Worm (Caenorhabditis elegans) whole organism, L3 larva: ENCODE results near the gene slt-1.

Source experiments
- R02D3.7 ChIP-seq: fragments of 150-350 bp; optimal IDR thresholded peaks from 2 replicates; lab custom pipeline; 2014; ENCODE audit warnings: missing biosample characterization, missing genetic modification characterization
- aly-2 ChIP-seq: fragments of 150-350 bp; optimal IDR thresholded peaks from 2 replicates; lab custom pipeline; 2014; ENCODE audit warnings: missing biosample characterization, missing genetic modification characterization
- ama-1 ChIP-seq: fragments of 150-350 bp; optimal IDR thresholded peaks from 2 replicates; lab custom pipeline; 2018
- ceh-16 ChIP-seq: sonication (generic microtip); optimal IDR thresholded peaks from 2 replicates; lab custom pipeline; 2017; ENCODE audit warnings: missing biosample characterization, missing genetic modification characterization
- ceh-82 ChIP-seq: fragments of 150-350 bp; optimal IDR thresholded peaks from 2 replicates; lab custom pipeline; 2014; ENCODE audit warnings: missing biosample characterization, missing genetic modification characterization
- ceh-9 ChIP-seq: sonication (generic microtip); optimal IDR thresholded peaks from 2 replicates; lab custom pipeline; 2018; ENCODE audit warnings: missing biosample characterization, missing genetic modification characterization
- daf-12 ChIP-seq: fragments of 150-350 bp; optimal IDR thresholded peaks from 2 replicates; lab custom pipeline; 2014; ENCODE audit warnings: missing biosample characterization, missing genetic modification reagents, missing genetic modification characterization
- egl-5 ChIP-seq: fragments of 150-350 bp; optimal IDR thresholded peaks from 2 replicates; lab custom pipeline; 2017; ENCODE audit warnings: missing biosample characterization, missing genetic modification reagents, missing genetic modification characterization, inconsistent platforms
- elt-1 ChIP-seq: fragments of 150-350 bp; optimal IDR thresholded peaks from 2 replicates; lab custom pipeline; 2014; ENCODE audit warnings: missing biosample characterization, missing genetic modification characterization
- elt-2 ChIP-seq: sonication (generic microtip); optimal IDR thresholded peaks from 2 replicates; lab custom pipeline; 2016; ENCODE audit warnings: missing genetic modification reagents, mild to moderate bottlenecking, missing genetic modification characterization, missing compliant biosample characterization
- elt-3 ChIP-seq, 3 experiments: fragments of 150-350 bp in 1 of 3; sonication (generic microtip) in 2 of 3; optimal IDR thresholded peaks; 2 replicates in 2 of 3; 4 replicates in 1 of 3; lab custom pipeline; 2014 to 2017; ENCODE audit warnings: missing biosample characterization in 3 of 3, missing genetic modification characterization in 3 of 3
- fkh-10 ChIP-seq: sonication (generic microtip); optimal IDR thresholded peaks from 2 replicates; lab custom pipeline; 2017; ENCODE audit warnings: missing biosample characterization, missing genetic modification reagents, missing genetic modification characterization
- fos-1 ChIP-seq: fragments of 150-350 bp; optimal IDR thresholded peaks from 2 replicates; lab custom pipeline; 2014; ENCODE audit warnings: missing biosample characterization, missing genetic modification characterization
- hmg-11 ChIP-seq: sonication (generic microtip); optimal IDR thresholded peaks from 2 replicates; lab custom pipeline; 2016; ENCODE audit warnings: missing genetic modification characterization, missing compliant biosample characterization
- lsy-12 ChIP-seq: sonication (generic microtip); optimal IDR thresholded peaks from 2 replicates; lab custom pipeline; 2016; ENCODE audit warnings: mild to moderate bottlenecking, missing genetic modification characterization, missing compliant biosample characterization
- mdl-1 ChIP-seq: fragments of 150-350 bp; optimal IDR thresholded peaks from 2 replicates; lab custom pipeline; 2014; ENCODE audit warnings: missing biosample characterization, missing genetic modification characterization
- mml-1 ChIP-seq: fragments of 150-350 bp; sonication (generic microtip); optimal IDR thresholded peaks from 3 replicates; lab custom pipeline; 2014; ENCODE audit warnings: missing biosample characterization, missing genetic modification characterization
- nfya-1 ChIP-seq: sonication (generic microtip); optimal IDR thresholded peaks from 2 replicates; lab custom pipeline; 2017; ENCODE audit warnings: missing genetic modification characterization, mild to moderate bottlenecking, missing compliant biosample characterization, antibody characterized with exemption, moderate library complexity; ENCODE audit not compliant: insufficient read depth
- nhr-12 ChIP-seq: fragments of 150-350 bp; optimal IDR thresholded peaks from 2 replicates; lab custom pipeline; 2014; ENCODE audit warnings: missing biosample characterization, missing genetic modification characterization
- nhr-23 ChIP-seq: fragments of 150-350 bp; optimal IDR thresholded peaks from 2 replicates; lab custom pipeline; 2014; ENCODE audit warnings: missing biosample characterization, missing genetic modification reagents, missing genetic modification characterization
- nhr-25 ChIP-seq: sonication (generic microtip); optimal IDR thresholded peaks from 2 replicates; lab custom pipeline; 2017; ENCODE audit warnings: missing biosample characterization, missing genetic modification characterization
- nhr-28 ChIP-seq: fragments of 150-350 bp; optimal IDR thresholded peaks from 2 replicates; lab custom pipeline; 2014; ENCODE audit warnings: missing biosample characterization, missing genetic modification characterization
- nhr-67 ChIP-seq: fragments of 150-350 bp; optimal IDR thresholded peaks from 2 replicates; lab custom pipeline; 2014; ENCODE audit warnings: missing biosample characterization, missing genetic modification characterization
- nhr-77 ChIP-seq: fragments of 150-350 bp; optimal IDR thresholded peaks from 2 replicates; lab custom pipeline; 2014; ENCODE audit warnings: missing biosample characterization, missing genetic modification characterization
- pha-4 ChIP-seq: fragments of 150-350 bp; optimal IDR thresholded peaks from 2 replicates; lab custom pipeline; 2014; ENCODE audit warnings: missing biosample characterization, missing genetic modification reagents, missing genetic modification characterization
- pqm-1 ChIP-seq: fragments of 150-350 bp; optimal IDR thresholded peaks from 2 replicates; lab custom pipeline; 2017; ENCODE audit warnings: missing biosample characterization, missing genetic modification characterization, inconsistent platforms
- skn-1 ChIP-seq: fragments of 150-350 bp; optimal IDR thresholded peaks from 2 replicates; lab custom pipeline; 2014; ENCODE audit warnings: missing biosample characterization, missing genetic modification characterization
- snpc-4 ChIP-seq: fragments of 150-350 bp; optimal IDR thresholded peaks from 2 replicates; lab custom pipeline; 2014; ENCODE audit warnings: missing biosample characterization, missing genetic modification characterization
- tbx-2 ChIP-seq: sonication (generic microtip); optimal IDR thresholded peaks from 2 replicates; lab custom pipeline; 2016; ENCODE audit warnings: mild to moderate bottlenecking, missing genetic modification characterization, missing compliant biosample characterization
- zag-1 ChIP-seq: fragments of 150-350 bp; optimal IDR thresholded peaks from 2 replicates; lab custom pipeline; 2014; ENCODE audit warnings: missing biosample characterization, missing genetic modification characterization
- ztf-11 ChIP-seq: fragments of 150-350 bp; optimal IDR thresholded peaks from 2 replicates; lab custom pipeline; 2014; ENCODE audit warnings: missing biosample characterization, missing genetic modification characterization

Gene slt-1

ce11 chrX:14671300-14671699, 2.8 kb upstream of the slt-1 start:
- TF ChIP-seq ceh-16 (tag; lab: Kevin White, UChicago) (no peak), mml-1 (tag; lab: Kevin White, UChicago) (no peak), nhr-77 (no peak), nhr-28 (tag; lab: Kevin White, UChicago) (no peak), tbx-2 (tag; lab: Kevin White, UChicago) (no peak), pqm-1 (tag; lab: Kevin White, UChicago) (no peak), pha-4 (tag; lab: Kevin White, UChicago) (no peak), egl-5 (tag; lab: Kevin White, UChicago) (no peak), mdl-1 (tag; lab: Kevin White, UChicago) (no peak)

- TF ChIP-seq nhr-25 (tag; lab: Kevin White, UChicago) (peak; percentile 19), ceh-9 (tag; lab: Kevin White, UChicago) (no peak), ceh-16 (tag; lab: Kevin White, UChicago) (no peak), nfya-1 (tag; lab: Kevin White, UChicago) (no peak), elt-2 (tag; lab: Kevin White, UChicago) (peak; percentile 17), daf-12 (tag; lab: Kevin White, UChicago) (no peak), elt-1 (tag; lab: Kevin White, UChicago) (no peak), fkh-10 (GFP tag; lab: Kevin White, UChicago) (no peak), R02D3.7 (tag; lab: Kevin White, UChicago) (no peak), lsy-12 (no peak), ztf-11 (tag; lab: Kevin White, UChicago) (no peak)
Measured at ce11 chrX:14678983-14679382, 4.9 kb downstream of the slt-1 start.

ce11 chrX:14680474-14680873, 6.3 kb downstream of the slt-1 start:
- TF ChIP-seq nhr-25 (tag; lab: Kevin White, UChicago) (no peak), snpc-4 (tag; lab: Kevin White, UChicago) (peak; percentile 39)

DNA sequence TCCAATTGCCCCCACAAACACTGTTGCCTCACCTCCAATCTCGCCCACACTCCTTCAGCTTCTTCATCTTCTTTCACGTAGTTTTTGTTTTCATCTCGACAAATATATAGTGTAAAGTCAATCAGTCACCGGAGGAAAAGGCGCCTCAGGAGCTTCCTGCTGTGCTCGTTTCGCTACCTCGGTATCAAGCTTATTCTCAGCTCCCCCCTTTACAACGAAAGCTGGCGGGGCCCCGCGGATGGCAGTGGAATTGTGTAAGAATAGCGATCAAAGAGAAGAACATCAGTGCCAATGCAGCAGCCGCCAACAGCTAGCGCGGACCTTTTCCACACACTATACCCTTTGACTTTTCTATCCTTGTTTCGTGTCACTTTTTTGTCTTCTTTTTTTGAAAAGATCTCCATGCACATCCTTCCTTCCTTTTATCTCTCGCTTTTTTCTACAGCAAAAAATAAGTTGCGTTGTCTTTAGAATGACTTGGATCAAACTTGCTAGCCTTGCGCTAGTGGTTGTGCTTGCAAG, 10.3 kb downstream of the slt-1 start, which contains the start of gene csq-1:
Gene csq-1 (plus strand): TSS at position 472 of the 522 bp plus-strand sequence.
- no peak for TF ChIP-seq nhr-77
- no peak for TF ChIP-seq nhr-23 (tag; lab: Kevin White, UChicago)
- no peak for TF ChIP-seq egl-5 (tag; lab: Kevin White, UChicago)
- TF ChIP-seq nhr-67 = no peak
- no peak for TF ChIP-seq skn-1 (tag; lab: Kevin White, UChicago)
- TF ChIP-seq mml-1 (tag; lab: Kevin White, UChicago) = no peak
- TF ChIP-seq aly-2 (tag; lab: Kevin White, UChicago) = no peak
- peak; percentile 2 for TF ChIP-seq nfya-1 (tag; lab: Kevin White, UChicago)
- no peak for TF ChIP-seq ama-1 (lab: Kevin White, UChicago)

DNA sequence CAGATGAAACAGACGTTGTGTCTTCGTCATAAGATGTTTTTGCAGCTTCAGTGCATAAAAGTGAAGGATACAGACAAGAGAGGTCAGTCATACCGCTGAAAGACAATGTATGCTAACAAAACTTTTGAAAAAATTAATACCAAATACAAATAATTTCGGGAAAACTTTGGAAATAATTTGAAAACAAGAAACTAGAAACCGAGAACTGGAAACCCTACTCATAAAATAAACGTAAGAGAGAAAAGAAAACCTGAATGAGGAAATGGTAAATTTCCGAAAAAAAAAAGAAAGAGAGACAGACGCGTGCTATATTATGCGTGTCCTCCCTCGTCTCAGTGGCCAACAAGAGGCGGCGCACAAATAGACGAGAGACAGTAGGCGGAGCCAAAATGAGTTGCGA, 18.8 kb downstream of the slt-1 start, which contains the start of gene sox-3:
Gene sox-3 (minus strand): TSS at position 101 of the 400 bp plus-strand sequence.
- TF ChIP-seq nfya-1 (tag; lab: Kevin White, UChicago) = peak; percentile 51
- TF ChIP-seq nhr-12 (tag; lab: Kevin White, UChicago) = no peak
- no peak for TF ChIP-seq hmg-11 (tag; lab: Kevin White, UChicago)

DNA sequence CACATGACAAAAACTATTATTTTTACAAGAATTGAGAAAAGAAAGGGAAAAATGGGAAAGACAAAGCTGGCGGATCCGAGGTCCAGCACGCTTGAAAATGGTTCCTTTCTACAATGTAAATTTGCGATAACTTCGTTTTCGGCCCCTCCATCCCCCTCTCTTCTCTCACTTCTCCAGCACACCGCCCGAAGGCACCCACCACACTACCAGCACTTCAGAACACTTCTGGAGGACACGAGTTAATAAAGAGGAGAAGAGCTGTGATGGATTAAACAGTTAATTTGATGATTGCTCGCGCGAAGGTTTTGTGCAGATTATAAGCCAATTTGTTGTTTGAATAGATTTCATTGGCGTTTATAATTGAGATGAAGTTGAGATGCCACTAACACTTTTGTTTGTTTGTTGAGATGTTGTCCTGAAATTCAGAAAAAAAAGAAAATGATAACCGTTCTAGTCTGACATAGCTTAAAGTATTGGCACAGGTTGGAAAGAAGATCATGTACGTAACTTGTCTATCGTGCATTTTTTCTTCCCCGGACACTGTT, 20.6 kb downstream of the slt-1 start:
- no peak for TF ChIP-seq ceh-16 (tag; lab: Kevin White, UChicago)
- peak; percentile 15 for TF ChIP-seq fkh-10 (GFP tag; lab: Kevin White, UChicago)

DNA sequence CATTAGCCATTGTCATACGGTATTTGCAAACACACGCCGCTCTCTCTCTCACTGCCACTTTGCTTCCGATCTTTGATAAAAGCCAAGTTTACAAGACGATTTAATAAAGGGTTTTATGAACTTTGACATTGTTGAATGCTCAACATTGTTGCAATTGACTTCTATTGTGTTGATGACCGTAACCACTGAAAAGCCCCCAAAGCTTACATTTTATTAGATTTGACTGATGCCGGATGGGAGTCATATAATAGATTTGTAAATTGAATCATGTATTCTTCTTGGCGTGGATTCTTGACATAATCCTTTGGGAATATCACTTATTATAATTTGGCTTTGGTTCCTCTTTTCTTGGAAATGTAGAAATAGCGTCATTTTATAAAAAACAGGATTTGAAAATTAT, 21.8 kb downstream of the slt-1 start:
- TF ChIP-seq nhr-25 (tag; lab: Kevin White, UChicago) (no peak), zag-1 (tag; lab: Kevin White, UChicago) (no peak), elt-3 (tag; optimal IDR thresholded peaks at IDR 0.05; lab: Kevin White, UChicago) (no peak), fkh-10 (GFP tag; lab: Kevin White, UChicago) (no peak), R02D3.7 (tag; lab: Kevin White, UChicago) (no peak), nhr-23 (tag; lab: Kevin White, UChicago) (no peak), ceh-82 (tag; lab: Kevin White, UChicago) (no peak), fos-1 (tag; lab: Kevin White, UChicago) (no peak), pqm-1 (tag; lab: Kevin White, UChicago) (no peak)
